Worm (Caenorhabditis elegans): ENCODE results near the gene C47E12.14.
A peak's percentile ranks its signal among the peaks of the same experiment; 100 is the strongest.

The C47E12.14 gene

DNA sequence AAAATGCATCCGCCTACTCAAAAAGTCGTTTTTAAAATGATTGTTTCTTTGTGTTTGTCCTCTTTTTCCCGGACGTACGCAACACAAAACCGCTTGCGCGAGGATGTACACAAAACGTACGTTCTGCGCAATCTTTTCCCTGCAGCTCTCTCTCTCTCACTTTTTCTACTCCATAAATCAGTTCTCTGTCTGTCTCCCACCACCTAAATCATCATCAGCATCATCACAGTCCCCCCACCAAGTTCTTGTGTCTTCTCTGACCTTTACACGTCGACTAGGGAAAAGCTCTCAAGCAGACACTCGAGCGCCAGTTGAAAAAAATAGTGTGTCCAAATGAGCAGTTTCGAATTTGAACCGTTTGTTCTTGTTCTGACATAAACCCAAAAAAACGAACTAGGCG, 31.9 kb downstream of the C47E12.14 start:
- TF ChIP-seq pha-4 (tag; optimal IDR thresholded peaks at IDR 0.05) (peak; percentile 78), mml-1 (tag; optimal IDR thresholded peaks at IDR 0.05) (no peak), sea-2 (GFP tag; optimal IDR thresholded peaks at IDR 0.05) (no peak)

DNA sequence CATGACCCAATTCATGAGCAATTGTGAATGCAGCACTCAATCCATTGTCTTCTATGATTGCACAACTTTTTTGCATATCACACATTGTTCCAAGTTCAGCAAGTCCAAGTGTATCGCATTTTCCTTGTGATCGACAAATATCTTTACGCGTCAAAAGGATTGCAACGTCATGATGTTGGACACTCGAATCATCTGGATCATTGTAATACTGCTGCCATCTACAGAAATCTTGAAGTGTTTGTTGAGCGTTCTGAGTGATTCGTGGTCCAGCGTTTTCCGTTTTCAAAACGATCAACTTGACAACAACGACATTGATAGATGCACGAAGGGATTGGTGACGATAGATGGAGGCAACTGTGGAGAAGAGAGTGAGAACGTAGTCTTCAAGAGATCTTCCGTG, 33.0 kb downstream of the C47E12.14 start:
- TF ChIP-seq nhr-43 (tag; optimal IDR thresholded peaks at IDR 0.05; ENCODE audit: poor library complexity, severe bottlenecking) (no peak), ama-1 (optimal IDR thresholded peaks at IDR 0.05) (no peak), ceh-9 (tag; optimal IDR thresholded peaks at IDR 0.05) (no peak), eor-1 (tag; optimal IDR thresholded peaks at IDR 0.05) (no peak), ceh-28 (tag; optimal IDR thresholded peaks at IDR 0.05) (no peak), ceh-82 (tag; optimal IDR thresholded peaks at IDR 0.05) (no peak), elt-1 (tag; optimal IDR thresholded peaks at IDR 0.05) (no peak), hmg-11 (tag; optimal IDR thresholded peaks at IDR 0.05) (no peak)

DNA sequence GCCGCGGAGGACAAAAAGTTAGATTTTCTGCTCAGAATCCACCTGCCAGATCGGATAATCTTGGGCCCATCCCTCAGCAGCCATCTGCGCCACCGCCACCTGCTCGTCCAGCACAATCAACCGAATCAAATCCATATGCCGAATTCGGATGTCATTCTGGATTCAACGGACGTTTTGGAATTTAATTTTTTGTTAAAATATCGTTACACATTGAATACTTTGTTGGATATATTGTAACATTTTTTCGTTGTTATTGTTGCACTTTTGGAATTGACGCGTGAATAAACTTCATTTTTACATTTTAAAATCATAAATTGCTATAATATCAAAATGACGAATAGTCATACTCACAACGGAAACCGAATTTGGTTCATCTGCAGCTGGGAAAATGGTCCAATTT, 42.6 kb downstream of the C47E12.14 start, which contains the start of gene spe-29:
TSS of gene spe-29 (plus strand) at position 301 of the 400 bp plus-strand sequence.
- TF ChIP-seq nhr-11 (tag; optimal IDR thresholded peaks at IDR 0.05) (no peak), R02D3.7 (tag; optimal IDR thresholded peaks at IDR 0.05) (no peak), unc-39 (tag; optimal IDR thresholded peaks at IDR 0.05) (no peak), nhr-77 (tag; optimal IDR thresholded peaks at IDR 0.05) (no peak), eor-1 (tag; optimal IDR thresholded peaks at IDR 0.05) (no peak), lin-15B (tag; optimal IDR thresholded peaks at IDR 0.05) (no peak), pha-4 (tag; optimal IDR thresholded peaks at IDR 0.05) (no peak), fkh-2 (tag; optimal IDR thresholded peaks at IDR 0.05) (no peak), hmg-11 (tag; optimal IDR thresholded peaks at IDR 0.05) (no peak), unc-62 (GFP tag; optimal IDR thresholded peaks at IDR 0.05) (no peak), mdl-1 (tag; optimal IDR thresholded peaks at IDR 0.05) (no peak), ztf-11 (tag; optimal IDR thresholded peaks at IDR 0.05) (no peak), lsy-12 (tag; optimal IDR thresholded peaks at IDR 0.05) (no peak)

- TF ChIP-seq pha-4 (tag; optimal IDR thresholded peaks at IDR 0.05) (peak; percentile 84), skn-1 (tag; optimal IDR thresholded peaks at IDR 0.05) (no peak), elt-1 (tag; optimal IDR thresholded peaks at IDR 0.05) (no peak), fkh-10 (GFP tag; optimal IDR thresholded peaks at IDR 0.05) (no peak), lin-15B (tag; optimal IDR thresholded peaks at IDR 0.05) (peak; percentile 75), snpc-4 (tag; optimal IDR thresholded peaks at IDR 0.05) (no peak), nhr-23 (tag; optimal IDR thresholded peaks at IDR 0.05) (peak; percentile 47)
These were observed 44.1 kb downstream of the C47E12.14 start, which contains the start of the genes trmt-10A and F25H8.2 for ce11 chrIV:9932055-9932454. trmt-10A (minus strand) TSS chrIV:9932213. F25H8.2 (plus strand) TSS chrIV:9932235.

DNA sequence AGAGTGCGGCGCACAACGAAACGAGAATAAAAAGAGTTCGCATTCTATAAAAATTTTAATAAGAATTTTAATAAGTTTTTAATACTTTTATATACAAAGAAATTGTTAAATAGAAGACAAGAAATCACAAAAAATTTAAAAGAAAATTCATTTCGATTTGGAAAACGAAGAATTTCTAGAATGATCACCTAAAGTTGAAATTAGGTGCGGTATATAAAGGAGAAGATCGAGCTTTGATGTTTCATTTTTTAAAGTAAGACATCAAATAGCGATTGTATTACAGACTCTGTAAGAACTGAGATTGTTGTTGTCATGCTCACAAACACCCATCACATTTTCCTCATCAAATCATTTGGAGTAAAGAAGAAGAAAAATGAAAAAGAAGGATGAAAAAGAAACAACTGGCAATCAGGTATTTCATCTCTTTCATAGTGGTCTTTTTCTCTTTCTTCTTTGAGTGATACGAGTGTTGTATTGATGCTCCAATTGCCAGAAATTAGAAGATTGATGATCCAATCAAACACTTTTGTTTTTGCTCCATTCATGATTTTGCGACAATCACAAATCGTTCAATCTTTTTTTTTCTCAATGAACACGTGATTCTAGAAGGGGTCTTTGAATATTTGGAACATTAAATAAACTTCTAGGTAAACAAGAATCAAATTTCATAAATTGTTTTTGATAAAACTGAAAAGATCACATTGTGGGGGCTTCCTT, 47.8 kb downstream of the C47E12.14 start, which contains the start of gene dur-1:
TSS of gene dur-1 (minus strand) at position 51 of the 717 bp plus-strand sequence.
- TF ChIP-seq egl-5 (tag; optimal IDR thresholded peaks at IDR 0.05) (peak; percentile 32), pha-4 (tag; optimal IDR thresholded peaks at IDR 0.05) (no peak), ceh-28 (tag; optimal IDR thresholded peaks at IDR 0.05) (peak; percentile 5), nfya-1 (tag; optimal IDR thresholded peaks at IDR 0.05; ENCODE audit: insufficient read depth) (peak; percentile 25), ceh-82 (tag; optimal IDR thresholded peaks at IDR 0.05) (no peak), fkh-2 (tag; optimal IDR thresholded peaks at IDR 0.05) (no peak), unc-62 (GFP tag; optimal IDR thresholded peaks at IDR 0.05) (no peak), ceh-16 (tag; optimal IDR thresholded peaks at IDR 0.05) (no peak), lsy-12 (tag; optimal IDR thresholded peaks at IDR 0.05) (no peak), ama-1 (optimal IDR thresholded peaks at IDR 0.05) (no peak)

Measured in whole organism, L3 larva.